Worm (Caenorhabditis elegans) whole organism, L4/young adult: ENCODE results near the gene nhr-115.

Experiments
- dao-5 ChIP-seq: sonication (generic microtip); optimal IDR thresholded peaks from 2 replicates; lab custom pipeline; 2016; ENCODE audit warnings: missing genotype, missing genetic modification characterization, moderate library complexity, missing compliant biosample characterization
- him-1 ChIP-seq: sonication (generic microtip); optimal IDR thresholded peaks from 2 replicates; lab custom pipeline; 2016; ENCODE audit warnings: missing genotype, missing genetic modification reagents, missing genetic modification characterization, missing compliant biosample characterization

DNA sequence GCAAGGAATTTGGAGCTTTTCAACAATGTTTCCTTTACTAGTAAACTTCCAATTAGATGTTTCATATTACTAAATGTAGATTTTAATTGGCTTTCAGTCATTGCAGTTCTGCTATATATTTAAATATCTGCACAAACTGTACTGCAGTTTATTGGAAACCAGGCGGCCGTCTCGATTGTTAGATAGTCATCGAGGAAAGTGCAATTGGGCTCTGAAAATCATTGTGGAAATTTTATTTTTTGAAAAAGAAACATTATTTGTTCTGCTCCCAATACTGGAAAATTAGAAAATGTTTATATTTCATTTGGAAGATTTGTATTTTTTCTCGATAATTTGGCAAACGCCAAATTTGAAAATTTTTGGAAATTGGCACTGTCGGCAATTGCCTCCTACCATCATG lies 46.2 kb downstream of the nhr-115 start, which contains the start of gene irld-29:
- TF ChIP-seq dao-5 (tag; lab: Kevin White, UChicago) (no peak), him-1 (tag; lab: Kevin White, UChicago) (no peak)
